Fruit fly (Drosophila melanogaster) whole organism, pupa: Measurements from ENCODE around the gene tplus3a.

ENCODE experiments used
- CG13204 ChIP-seq: fragments of 200-800 bp; sonication (Bioruptor generic); optimal IDR thresholded peaks from 2 replicates; lab custom pipeline; 2018; ENCODE audit warnings: missing biosample characterization, mild to moderate bottlenecking, missing genetic modification characterization, moderate library complexity
- CG14655 ChIP-seq: fragments of 200-800 bp; sonication (Bioruptor generic); optimal IDR thresholded peaks from 3 replicates; lab custom pipeline; 2017; ENCODE audit warnings: mild to moderate bottlenecking, missing biosample characterization, missing genetic modification reagents, missing genetic modification characterization
- CG34367 ChIP-seq: fragments of 200-800 bp; sonication (Bioruptor generic); optimal IDR thresholded peaks from 2 replicates; lab custom pipeline; 2018; ENCODE audit warnings: missing biosample characterization, mild to moderate bottlenecking, missing genetic modification characterization
- CG4496 ChIP-seq: fragments of 200-800 bp; sonication (Bioruptor generic); IDR thresholded peaks from 3 replicates; pipeline ENCODE4 v1.3.6; 2022; ENCODE audit warnings: missing biosample characterization, missing genetic modification characterization
- CG8159 ChIP-seq: fragments of 200-800 bp; sonication (Bioruptor generic); optimal IDR thresholded peaks from 3 replicates; lab custom pipeline; 2018; ENCODE audit warnings: missing biosample characterization, mild to moderate bottlenecking, missing genetic modification characterization, moderate library complexity
- CG8301 ChIP-seq: fragments of 200-800 bp; sonication (Bioruptor generic); optimal IDR thresholded peaks from 2 replicates; lab custom pipeline; 2018; ENCODE audit warnings: missing biosample characterization, mild to moderate bottlenecking, missing genetic modification characterization
- D1 ChIP-seq: fragments of 200-800 bp; sonication (Bioruptor generic); optimal IDR thresholded peaks from 2 replicates; lab custom pipeline; 2018; ENCODE audit warnings: missing biosample characterization, mild to moderate bottlenecking, missing genetic modification characterization, moderate library complexity
- Ets98B ChIP-seq: fragments of 200-800 bp; sonication (Bioruptor generic); IDR thresholded peaks from 2 replicates; pipeline ENCODE4 v1.3.6; 2022; ENCODE audit warnings: missing biosample characterization, missing genetic modification characterization
- fd96Ca ChIP-seq: fragments of 200-800 bp; sonication (Bioruptor generic); IDR thresholded peaks from 3 replicates; pipeline ENCODE4 v1.3.6; 2022; ENCODE audit warnings: missing biosample characterization, missing genetic modification characterization

dm6 chr2L:22107204-22107603, 36.3 kb downstream of the tplus3a start, which contains the start of gene CG10834:
- no peak for TF ChIP-seq Ets98B (GFP tag; lab: Robert Waterston, UW)
- no peak for TF ChIP-seq CG14655 (GFP tag; lab: Kevin White, UChicago)
- no peak for TF ChIP-seq fd96Ca (GFP tag; lab: Robert Waterston, UW)
- TF ChIP-seq D1: no peak
- no peak for TF ChIP-seq CG34367 (tag; lab: Kevin White, UChicago)
- TF ChIP-seq CG13204: no peak
- no peak for TF ChIP-seq CG4496 (GFP tag; lab: Robert Waterston, UW)
- TF ChIP-seq CG8301 (tag; lab: Kevin White, UChicago): no peak
- no peak for TF ChIP-seq CG8159 (tag; lab: Kevin White, UChicago)
